Worm (Caenorhabditis elegans) whole organism, L4/young adult: ENCODE results near the gene C18B12.4.

ENCODE experiments used
- W03F9.2 ChIP-seq: fragments of 150-350 bp; optimal IDR thresholded peaks from 2 replicates; lab custom pipeline; 2014; ENCODE audit warnings: missing biosample characterization, missing genetic modification characterization
- him-1 ChIP-seq: sonication (generic microtip); optimal IDR thresholded peaks from 2 replicates; lab custom pipeline; 2016; ENCODE audit warnings: missing genotype, missing genetic modification reagents, missing genetic modification characterization, missing compliant biosample characterization

- TF ChIP-seq him-1 (tag; lab: Kevin White, UChicago) (no peak), W03F9.2 (tag; lab: Kevin White, UChicago) (no peak)
Measured at ce11 chrX:15026008-15026407, 14.4 kb downstream of the C18B12.4 start, which contains the start of gene seb-3.
